Worm (Caenorhabditis elegans) whole organism, late embryonic: ENCODE results near the gene F18A11.5.
"Not testable (repeated sequence)": the region's sequence is repeated elsewhere in the genome, so short reads cannot be mapped to it uniquely, and the experiment has no call there.

Experiments used
- F13H6.1 ChIP-seq: sonication (generic microtip); optimal IDR thresholded peaks from 2 replicates; lab custom pipeline; 2016; ENCODE audit warnings: missing genetic modification characterization, missing compliant biosample characterization
- T23F11.4 ChIP-seq: fragments of 200-800 bp; sonication (Bioruptor generic); optimal IDR thresholded peaks from 2 replicates; lab custom pipeline; 2018; ENCODE audit warnings: mild to moderate bottlenecking, missing genetic modification characterization, missing compliant biosample characterization
- Y22D7AL.16 ChIP-seq: sonication (generic microtip); optimal IDR thresholded peaks from 2 replicates; lab custom pipeline; 2016; ENCODE audit warnings: missing genetic modification characterization, missing compliant biosample characterization
- ama-1 ChIP-seq: fragments of 150-350 bp; optimal IDR thresholded peaks from 2 replicates; lab custom pipeline; 2014
- ceh-18 ChIP-seq: sonication (generic microtip); optimal IDR thresholded peaks from 2 replicates; lab custom pipeline; 2016; ENCODE audit warnings: missing genetic modification characterization, missing compliant biosample characterization
- ceh-2 ChIP-seq: sonication (generic microtip); optimal IDR thresholded peaks from 2 replicates; lab custom pipeline; 2016; ENCODE audit warnings: missing genotype, missing genetic modification characterization, missing compliant biosample characterization
- ceh-30 ChIP-seq: fragments of 150-350 bp; optimal IDR thresholded peaks from 2 replicates; lab custom pipeline; 2014; ENCODE audit warnings: missing biosample characterization, missing genetic modification characterization
- ceh-31 ChIP-seq: sonication (generic microtip); optimal IDR thresholded peaks from 2 replicates; lab custom pipeline; 2016; ENCODE audit warnings: missing genetic modification characterization, missing compliant biosample characterization
- ceh-34 ChIP-seq: sonication (generic microtip); optimal IDR thresholded peaks from 2 replicates; lab custom pipeline; 2016; ENCODE audit warnings: mild to moderate bottlenecking, missing genetic modification characterization, missing compliant biosample characterization
- ceh-48 ChIP-seq: sonication (generic microtip); optimal IDR thresholded peaks from 2 replicates; lab custom pipeline; 2016; ENCODE audit warnings: missing genetic modification characterization, inconsistent platforms, missing compliant biosample characterization
- ceh-6 ChIP-seq: fragments of 200-800 bp; sonication (Bioruptor generic); optimal IDR thresholded peaks from 2 replicates; lab custom pipeline; 2018; ENCODE audit warnings: mild to moderate bottlenecking, missing genetic modification characterization, missing compliant biosample characterization
- dmd-4 ChIP-seq: sonication (generic microtip); optimal IDR thresholded peaks from 2 replicates; lab custom pipeline; 2016; ENCODE audit warnings: borderline replicate concordance, missing genetic modification characterization, missing compliant biosample characterization
- dve-1 ChIP-seq: sonication (generic microtip); optimal IDR thresholded peaks from 2 replicates; lab custom pipeline; 2017; ENCODE audit warnings: antibody characterized with exemption, mild to moderate bottlenecking, missing genetic modification characterization, missing compliant biosample characterization
- elt-2 ChIP-seq: sonication (generic microtip); optimal IDR thresholded peaks from 2 replicates; lab custom pipeline; 2016; ENCODE audit warnings: missing genetic modification reagents, missing genetic modification characterization, missing compliant biosample characterization
- ets-4 ChIP-seq: sonication (generic microtip); optimal IDR thresholded peaks from 2 replicates; lab custom pipeline; 2016; ENCODE audit warnings: missing genetic modification characterization, missing compliant biosample characterization
- eyg-1 ChIP-seq: sonication (generic microtip); optimal IDR thresholded peaks from 2 replicates; lab custom pipeline; 2016; ENCODE audit warnings: missing genotype, missing genetic modification characterization, missing compliant biosample characterization
- fkh-10 ChIP-seq: fragments of 150-350 bp; optimal IDR thresholded peaks from 2 replicates; lab custom pipeline; 2014; ENCODE audit warnings: missing biosample characterization, missing genetic modification reagents, missing genetic modification characterization
- fkh-6 ChIP-seq: sonication (generic microtip); optimal IDR thresholded peaks from 2 replicates; lab custom pipeline; 2016; ENCODE audit warnings: missing genetic modification characterization, missing compliant biosample characterization
- hlh-15 ChIP-seq: sonication (generic microtip); optimal IDR thresholded peaks from 2 replicates; lab custom pipeline; 2016; ENCODE audit warnings: missing genetic modification characterization, missing compliant biosample characterization
- hlh-8 ChIP-seq: sonication (generic microtip); optimal IDR thresholded peaks from 2 replicates; lab custom pipeline; 2016; ENCODE audit warnings: missing genotype, missing genetic modification characterization, missing compliant biosample characterization
- lim-6 ChIP-seq: sonication (generic microtip); optimal IDR thresholded peaks from 2 replicates; lab custom pipeline; 2016; ENCODE audit warnings: missing genetic modification characterization, missing compliant biosample characterization
- mec-3 ChIP-seq: sonication (generic microtip); optimal IDR thresholded peaks from 2 replicates; lab custom pipeline; 2016; ENCODE audit warnings: borderline replicate concordance, missing genetic modification characterization, missing compliant biosample characterization
- nfya-1 ChIP-seq: sonication (generic microtip); optimal IDR thresholded peaks from 2 replicates; lab custom pipeline; 2017; ENCODE audit warnings: missing genetic modification characterization, mild to moderate bottlenecking, missing compliant biosample characterization, antibody characterized with exemption, moderate library complexity
- odd-2 ChIP-seq: sonication (generic microtip); optimal IDR thresholded peaks from 2 replicates; lab custom pipeline; 2017; ENCODE audit warnings: antibody characterized with exemption, mild to moderate bottlenecking, missing genetic modification characterization, missing compliant biosample characterization
- pax-1 ChIP-seq: fragments of 150-350 bp; optimal IDR thresholded peaks from 2 replicates; lab custom pipeline; 2014; ENCODE audit warnings: missing biosample characterization, missing genetic modification characterization
- pha-2 ChIP-seq: sonication (generic microtip); optimal IDR thresholded peaks from 2 replicates; lab custom pipeline; 2017; ENCODE audit warnings: mild to moderate bottlenecking, missing genetic modification characterization, missing compliant biosample characterization
- pha-4 ChIP-seq: fragments of 150-350 bp; optimal IDR thresholded peaks from 2 replicates; lab custom pipeline; 2018; ENCODE audit warnings: missing biosample characterization, missing genetic modification reagents, missing genetic modification characterization
- pros-1 ChIP-seq: fragments of 150-350 bp; optimal IDR thresholded peaks from 2 replicates; lab custom pipeline; 2014; ENCODE audit warnings: missing biosample characterization, missing genetic modification reagents, missing genetic modification characterization
- ref-2 ChIP-seq: sonication (generic microtip); optimal IDR thresholded peaks from 2 replicates; lab custom pipeline; 2016; ENCODE audit warnings: missing genetic modification characterization, missing compliant biosample characterization
- sdc-2 ChIP-seq: sonication (generic microtip); optimal IDR thresholded peaks from 2 replicates; lab custom pipeline; 2016; ENCODE audit warnings: missing genotype, missing genetic modification characterization, missing compliant biosample characterization
- syd-9 ChIP-seq: sonication (generic microtip); optimal IDR thresholded peaks from 2 replicates; lab custom pipeline; 2016; ENCODE audit warnings: mild to moderate bottlenecking, missing genetic modification characterization, moderate library complexity, missing compliant biosample characterization
- tbx-2 ChIP-seq: sonication (generic microtip); optimal IDR thresholded peaks from 2 replicates; lab custom pipeline; 2016; ENCODE audit warnings: missing genetic modification characterization, missing compliant biosample characterization
- unc-3 ChIP-seq, 2 experiments: fragments of 200-800 bp in 1 of 2; sonication (Bioruptor generic) in 1 of 2; sonication (generic microtip) in 1 of 2; conservative IDR thresholded peaks in 1 of 2; optimal IDR thresholded peaks in 1 of 2; 2 replicates each; pipeline versions ENCODE4 v1.3.6 to Lab custom; 2016 to 2022; ENCODE audit warnings: missing compliant biosample characterization in 2 of 2, missing genetic modification characterization in 2 of 2, missing genetic modification reagents in 1 of 2
- unc-55 ChIP-seq: sonication (generic microtip); optimal IDR thresholded peaks from 2 replicates; lab custom pipeline; 2017; ENCODE audit warnings: missing biosample characterization, missing genetic modification reagents, missing genetic modification characterization
- unc-86 ChIP-seq: sonication (generic microtip); optimal IDR thresholded peaks from 2 replicates; lab custom pipeline; 2016; ENCODE audit warnings: missing genetic modification characterization, missing compliant biosample characterization
- ztf-16 ChIP-seq: sonication (generic microtip); optimal IDR thresholded peaks from 2 replicates; lab custom pipeline; 2017; ENCODE audit warnings: missing genetic modification characterization, missing compliant biosample characterization

F18A11.5 gene

DNA sequence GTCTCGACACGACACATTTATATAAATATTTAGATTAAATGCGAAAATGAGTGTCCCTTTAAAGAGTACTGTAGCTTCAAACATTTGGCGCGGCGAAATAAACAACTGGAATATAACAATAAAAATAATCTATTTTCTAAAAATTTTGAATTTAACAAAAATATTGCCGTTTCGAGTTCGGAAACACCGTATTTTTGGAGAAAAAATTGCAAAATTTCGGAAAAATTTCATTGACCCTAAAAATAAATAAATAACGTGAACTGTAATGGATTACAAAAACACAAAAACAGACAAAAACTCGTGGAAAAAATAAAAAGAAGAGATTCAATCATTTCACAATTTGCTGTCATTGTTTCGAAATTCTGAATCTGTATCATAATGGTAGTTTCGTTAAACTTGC lies 33.5 kb upstream of the F18A11.5 start, which contains the start of gene F42G4.2:
Gene F42G4.2, plus strand, starts transcription at position 301 of the 400 bp plus-strand sequence.
- TF ChIP-seq syd-9, sdc-2, Y22D7AL.16 (tag; lab: Kevin White, UChicago): not testable (repeated sequence)
- TF ChIP-seq, all 69 proteins: peak for 0; not testable (repeated sequence) for 69

- not testable (repeated sequence) for TF ChIP-seq eyg-1 (tag; lab: Kevin White, UChicago); ceh-30; ref-2 (tag; lab: Kevin White, UChicago)
Measured at ce11 chrII:13047106-13047505, 33.0 kb upstream of the F18A11.5 start, which contains the start of gene F42G4.7. F42G4.7 (minus strand) TSS chrII:13047290.

DNA sequence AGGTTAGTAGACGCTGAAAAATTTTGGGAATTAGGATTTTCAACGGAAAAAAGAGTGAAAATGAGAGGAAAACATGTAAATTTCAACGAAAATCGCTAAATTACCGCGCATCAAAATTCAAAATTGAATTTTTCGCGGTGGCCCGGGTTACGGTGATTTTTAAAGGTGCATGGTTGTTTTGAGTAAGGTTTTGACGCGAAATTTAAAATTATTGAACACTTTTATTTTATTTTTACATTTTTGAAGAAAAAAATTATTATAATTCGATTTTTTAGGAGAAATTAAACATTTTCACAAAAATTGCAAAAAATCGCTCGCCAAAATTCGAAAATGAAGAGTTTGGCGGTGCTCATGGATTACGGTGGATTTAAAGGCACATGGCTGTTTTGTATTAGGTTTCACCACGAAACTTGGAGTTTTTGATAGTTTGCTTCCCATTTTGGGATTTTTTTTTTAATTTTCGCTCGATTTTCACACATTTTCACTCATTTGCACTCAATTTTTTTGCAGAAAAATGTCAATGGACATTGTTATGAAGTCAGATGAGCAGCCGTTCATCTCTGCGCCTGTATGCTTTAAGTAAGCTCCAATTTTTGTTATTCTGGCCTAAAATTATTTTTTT lies 29.5 kb upstream of the F18A11.5 start, which contains the start of gene puf-6:
Gene puf-6, minus strand, starts transcription at position 13 of the 622 bp plus-strand sequence.
- not testable (repeated sequence) for TF ChIP-seq fkh-6 (tag; lab: Kevin White, UChicago); fkh-10 (GFP tag; lab: Kevin White, UChicago); unc-3 (GFP tag; conservative IDR thresholded peaks at IDR 0.05; lab: Robert Waterston, UW); unc-3 (tag; optimal IDR thresholded peaks at IDR 0.05; lab: Kevin White, UChicago)

- TF ChIP-seq pha-4 (no peak), lim-6 (no peak), ref-2 (tag; lab: Kevin White, UChicago) (peak; percentile 1), ztf-16 (tag; lab: Kevin White, UChicago) (no peak), ceh-48 (tag; lab: Kevin White, UChicago) (peak; percentile 55), mec-3 (tag; lab: Kevin White, UChicago) (no peak), T23F11.4 (no peak), pha-2 (no peak), dve-1 (tag; lab: Kevin White, UChicago) (no peak), ceh-6 (GFP tag; lab: Kevin White, UChicago) (no peak)
Measured at ce11 chrII:13036717-13037116, 22.6 kb upstream of the F18A11.5 start, which contains the start of gene F18A11.3. F18A11.3 (minus strand) TSS chrII:13036841.

DNA sequence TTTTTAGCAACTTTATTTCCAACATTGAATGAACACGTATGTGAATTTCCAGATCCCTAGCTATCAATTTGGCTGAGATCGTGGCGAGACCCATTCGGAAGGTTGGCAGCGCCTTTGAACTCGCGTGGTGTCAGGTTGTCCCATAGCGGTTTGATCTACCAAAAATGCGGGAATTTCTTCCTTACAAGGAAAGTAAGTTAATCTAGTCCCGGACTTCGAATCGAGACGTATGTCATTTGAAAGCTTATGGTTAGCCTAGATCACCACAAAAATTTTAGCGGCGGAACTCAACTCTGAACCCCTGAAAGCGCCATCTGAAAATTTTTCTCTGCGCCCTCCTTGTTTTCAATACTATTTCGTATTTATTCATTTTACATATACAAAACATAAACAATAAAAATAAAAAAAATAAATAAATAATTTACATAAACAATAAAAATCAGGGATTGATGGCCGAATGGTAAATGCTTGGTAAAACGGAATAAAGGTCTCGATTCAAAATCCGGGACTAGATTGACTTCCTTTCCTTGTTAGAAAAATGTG lies 17.6 kb upstream of the F18A11.5 start, which contains the start of gene F18A11.2:
Gene F18A11.2, plus strand, starts transcription at position 51 of the 543 bp plus-strand sequence.
- TF ChIP-seq ceh-34 (tag; lab: Kevin White, UChicago); pax-1; dmd-4 (tag; lab: Kevin White, UChicago): not testable (repeated sequence)

ce11 chrII:13030567-13031188 lies 16.6 kb upstream of the F18A11.5 start:
- peak; percentile 39 for TF ChIP-seq unc-55
- TF ChIP-seq F13H6.1, result peak; percentile 20
- peak; percentile 50 for TF ChIP-seq ceh-18
- TF ChIP-seq hlh-8 (tag; lab: Kevin White, UChicago), result peak; percentile 12
- TF ChIP-seq dve-1 (tag; lab: Kevin White, UChicago), result peak; percentile 69
- no peak for TF ChIP-seq Y22D7AL.16 (tag; lab: Kevin White, UChicago)
- no peak for TF ChIP-seq ama-1
- no peak for TF ChIP-seq hlh-15 (tag; lab: Kevin White, UChicago)
- no peak for TF ChIP-seq odd-2 (tag; lab: Kevin White, UChicago)
- TF ChIP-seq pros-1 (tag; lab: Kevin White, UChicago), result peak; percentile 48
- peak; percentile 55 for TF ChIP-seq tbx-2 (tag; lab: Kevin White, UChicago)
- peak; percentile 80 for TF ChIP-seq nfya-1 (tag; lab: Kevin White, UChicago)
- TF ChIP-seq ets-4 (tag; lab: Kevin White, UChicago), result peak; percentile 25
- peak; percentile 18 for TF ChIP-seq ceh-31 (tag; lab: Kevin White, UChicago)
- peak; percentile 4 for TF ChIP-seq ceh-2
- peak; percentile 7 for TF ChIP-seq elt-2
- TF ChIP-seq unc-86 (tag; lab: Kevin White, UChicago), result no peak
